Worm (Caenorhabditis elegans) whole organism, early embryonic: Measurements from ENCODE around the gene C50B8.6.

Experiments used
- ama-1 ChIP-seq: fragments of 150-350 bp; optimal IDR thresholded peaks from 2 replicates; lab custom pipeline; 2014
- ceh-13 ChIP-seq: fragments of 200-800 bp; sonication (Bioruptor generic); optimal IDR thresholded peaks from 2 replicates; lab custom pipeline; 2018; ENCODE audit warnings: mild to moderate bottlenecking, missing genetic modification characterization, missing compliant biosample characterization
- ets-7 ChIP-seq: sonication (generic microtip); optimal IDR thresholded peaks from 2 replicates; lab custom pipeline; 2016; ENCODE audit warnings: missing genotype, missing genetic modification characterization, missing compliant biosample characterization
- hmg-4 ChIP-seq: fragments of 200-800 bp; sonication (Bioruptor generic); optimal IDR thresholded peaks from 2 replicates; lab custom pipeline; 2018; ENCODE audit warnings: mild to moderate bottlenecking, missing genetic modification characterization, missing compliant biosample characterization
- hnd-1 ChIP-seq: sonication (generic microtip); optimal IDR thresholded peaks from 2 replicates; lab custom pipeline; 2016; ENCODE audit warnings: missing genetic modification characterization, missing compliant biosample characterization
- scrt-1 ChIP-seq: fragments of 200-800 bp; sonication (Bioruptor generic); IDR thresholded peaks from 2 replicates; pipeline ENCODE4 v1.3.6; 2022; ENCODE audit warnings: missing genetic modification characterization, missing compliant biosample characterization

DNA sequence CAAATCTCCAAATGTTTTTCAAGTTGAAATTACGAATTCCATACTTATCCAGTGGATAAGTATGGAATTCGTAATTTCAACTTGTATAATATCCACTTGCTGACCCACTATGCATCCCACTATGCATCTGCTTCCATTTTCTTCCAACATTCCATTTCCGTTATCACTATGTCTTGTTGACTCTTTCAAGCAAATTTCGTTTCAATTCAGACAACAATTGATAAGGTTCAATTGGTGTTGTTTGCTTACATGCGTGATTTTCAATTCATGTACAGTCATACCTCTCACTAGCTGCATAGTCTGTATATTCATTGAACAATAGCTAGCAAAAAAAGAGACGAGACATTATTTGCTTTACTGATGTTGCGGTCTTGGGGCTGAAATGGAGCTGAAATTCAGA lies 1.9 kb upstream of the C50B8.6 start:
- no peak for TF ChIP-seq ets-7 (tag; lab: Kevin White, UChicago)
- no peak for TF ChIP-seq hmg-4
- no peak for TF ChIP-seq hnd-1 (tag; lab: Kevin White, UChicago)
- no peak for TF ChIP-seq scrt-1 (GFP tag; lab: Robert Waterston, UW)
- TF ChIP-seq ceh-13 (GFP tag; lab: Kevin White, UChicago): no peak
- TF ChIP-seq ama-1 (lab: Kevin White, UChicago): no peak
